Fruit fly (Drosophila melanogaster) whole organism, wandering third instar larva: Measurements from ENCODE around the gene CG42815.

Experiments
- Abd-B ChIP-seq: fragments of >200 bp; optimal IDR thresholded peaks from 2 replicates; lab custom pipeline; 2017; ENCODE audit warnings: missing biosample characterization, missing genetic modification characterization
- CG9705 ChIP-seq: fragments of 200-800 bp; sonication (Bioruptor generic); optimal IDR thresholded peaks from 2 replicates; lab custom pipeline; 2018; ENCODE audit warnings: missing biosample characterization, mild to moderate bottlenecking, missing genetic modification characterization
- CrebA ChIP-seq: fragments of 200-800 bp; sonication (Bioruptor generic); optimal IDR thresholded peaks from 2 replicates; lab custom pipeline; 2016; ENCODE audit warnings: missing biosample characterization, mild to moderate bottlenecking, missing genetic modification characterization, borderline replicate concordance
- Dfd ChIP-seq: fragments of >200 bp; optimal IDR thresholded peaks from 2 replicates; lab custom pipeline; 2017; ENCODE audit warnings: missing biosample characterization, missing genetic modification characterization
- Dif ChIP-seq: fragments of 200-275, 200-300 bp; sonication (Bioruptor generic); optimal IDR thresholded peaks from 2 replicates; lab custom pipeline; 2018; ENCODE audit warnings: missing biosample characterization, missing genetic modification characterization; ENCODE audit not compliant: partially characterized antibody
- GATAd ChIP-seq: sonication (Bioruptor generic); optimal IDR thresholded peaks from 2 replicates; lab custom pipeline; 2016; ENCODE audit warnings: missing biosample characterization, missing genetic modification characterization
- HLH106 ChIP-seq: fragments of 200-800 bp; optimal IDR thresholded peaks from 3 replicates; lab custom pipeline; 2019; ENCODE audit warnings: missing biosample characterization, mild to moderate bottlenecking, missing genetic modification characterization, moderate library complexity
- Hnf4 ChIP-seq: fragments of 200-800 bp; sonication (Bioruptor generic); optimal IDR thresholded peaks from 2 replicates; lab custom pipeline; 2016; ENCODE audit warnings: missing biosample characterization, mild to moderate bottlenecking, missing genetic modification characterization
- Hr78 ChIP-seq: fragments of >200 bp; optimal IDR thresholded peaks from 2 replicates; lab custom pipeline; 2017; ENCODE audit warnings: missing biosample characterization, missing genetic modification characterization
- Hr83 ChIP-seq: fragments of 200-300 bp; sonication (Bioruptor generic); optimal IDR thresholded peaks from 2 replicates; lab custom pipeline; 2016; ENCODE audit warnings: missing biosample characterization, mild to moderate bottlenecking, missing genetic modification characterization, moderate library complexity; ENCODE audit not compliant: poor library complexity, severe bottlenecking
- Jra ChIP-seq: sonication (Bioruptor generic); optimal IDR thresholded peaks from 2 replicates; lab custom pipeline; 2016; ENCODE audit warnings: missing biosample characterization, missing genetic modification characterization
- Myc ChIP-seq: fragments of >200 bp; optimal IDR thresholded peaks from 2 replicates; lab custom pipeline; 2017
- OdsH ChIP-seq: fragments of 200-800 bp; sonication (Bioruptor generic); optimal IDR thresholded peaks from 2 replicates; lab custom pipeline; 2016; ENCODE audit warnings: missing biosample characterization, mild to moderate bottlenecking, missing genetic modification characterization
- Rel ChIP-seq, 2 experiments: fragments of 200-800 bp; sonication (Bioruptor generic) in 1 of 2; optimal IDR thresholded peaks; 2 replicates in 1 of 2; 3 replicates in 1 of 2; lab custom pipeline; 2016 to 2019; ENCODE audit warnings: mild to moderate bottlenecking in 2 of 2, missing biosample characterization in 2 of 2, missing genetic modification characterization in 2 of 2, moderate library complexity in 1 of 2
- Sp1 ChIP-seq: fragments of 200-800 bp; sonication (Bioruptor generic); optimal IDR thresholded peaks from 3 replicates; lab custom pipeline; 2019; ENCODE audit warnings: missing biosample characterization, mild to moderate bottlenecking, missing genetic modification characterization, moderate library complexity
- Vsx2 ChIP-seq: fragments of 200-300, 225-300 bp; sonication (Bioruptor generic); optimal IDR thresholded peaks from 2 replicates; lab custom pipeline; 2018; ENCODE audit warnings: missing biosample characterization, missing genetic modification characterization; ENCODE audit not compliant: partially characterized antibody
- br ChIP-seq: fragments of 200-800 bp; sonication (Bioruptor generic); optimal IDR thresholded peaks from 2 replicates; lab custom pipeline; 2016; ENCODE audit warnings: missing biosample characterization, missing genetic modification characterization
- brk ChIP-seq: fragments of 200-800 bp; sonication (Bioruptor generic); optimal IDR thresholded peaks from 2 replicates; lab custom pipeline; 2016; ENCODE audit warnings: missing biosample characterization, mild to moderate bottlenecking, missing genetic modification characterization
- dl ChIP-seq, 2 experiments: fragments of 175-275, 200-275 bp in 1 of 2; fragments of 200-275 bp in 1 of 2; sonication (Bioruptor generic); optimal IDR thresholded peaks; lab custom pipeline; 2018; ENCODE audit warnings: mild to moderate bottlenecking in 2 of 2, missing biosample characterization in 2 of 2, missing genetic modification characterization in 2 of 2, moderate library complexity in 2 of 2; ENCODE audit not compliant: partially characterized antibody in 2 of 2, insufficient read depth in 1 of 2
- dmrt93B ChIP-seq: fragments of 200-800 bp; sonication (Bioruptor generic); optimal IDR thresholded peaks from 2 replicates; lab custom pipeline; 2018; ENCODE audit warnings: missing biosample characterization, mild to moderate bottlenecking, missing genetic modification characterization
- ey ChIP-seq: fragments of 200-800 bp; sonication (Bioruptor generic); optimal IDR thresholded peaks from 2 replicates; lab custom pipeline; 2016; ENCODE audit warnings: missing biosample characterization, missing genetic modification characterization
- foxo ChIP-seq, 2 experiments: fragments of 200-800 bp; sonication (Bioruptor generic); optimal IDR thresholded peaks; 2 replicates in 1 of 2; 3 replicates in 1 of 2; lab custom pipeline; 2016 to 2017; ENCODE audit warnings: missing biosample characterization in 2 of 2, missing genetic modification characterization in 2 of 2
- fru ChIP-seq: fragments of 200-800 bp; sonication (Bioruptor generic); optimal IDR thresholded peaks from 3 replicates; lab custom pipeline; 2016; ENCODE audit warnings: missing biosample characterization, mild to moderate bottlenecking, missing genetic modification characterization
- h ChIP-seq: fragments of 200-800 bp; sonication (Bioruptor generic); optimal IDR thresholded peaks from 3 replicates; lab custom pipeline; 2016; ENCODE audit warnings: missing biosample characterization, mild to moderate bottlenecking, missing genetic modification characterization
- jim ChIP-seq: fragments of 175-275, 200-325 bp; sonication (Bioruptor generic); optimal IDR thresholded peaks from 2 replicates; lab custom pipeline; 2016; ENCODE audit warnings: missing biosample characterization, mild to moderate bottlenecking, missing genetic modification characterization
- lola ChIP-seq: fragments of >200 bp; optimal IDR thresholded peaks from 2 replicates; lab custom pipeline; 2017; ENCODE audit warnings: missing biosample characterization, missing genetic modification characterization
- pan ChIP-seq: fragments of >200 bp; optimal IDR thresholded peaks from 2 replicates; lab custom pipeline; 2017
- rgr ChIP-seq: fragments of 200-800 bp; sonication (Bioruptor generic); optimal IDR thresholded peaks from 3 replicates; lab custom pipeline; 2016; ENCODE audit warnings: missing biosample characterization, mild to moderate bottlenecking, missing genetic modification characterization
- sage ChIP-seq: fragments of 200-800 bp; sonication (Bioruptor generic); optimal IDR thresholded peaks from 2 replicates; lab custom pipeline; 2016; ENCODE audit warnings: missing biosample characterization, mild to moderate bottlenecking, missing genetic modification characterization
- sv ChIP-seq: fragments of 200-800 bp; sonication (Bioruptor generic); optimal IDR thresholded peaks from 3 replicates; lab custom pipeline; 2016; ENCODE audit warnings: missing biosample characterization, missing genetic modification characterization
- tai ChIP-seq: sonication (Bioruptor generic); optimal IDR thresholded peaks from 2 replicates; lab custom pipeline; 2016; ENCODE audit warnings: missing biosample characterization, missing genetic modification characterization
- usp ChIP-seq: fragments of >200 bp; optimal IDR thresholded peaks from 2 replicates; lab custom pipeline; 2017; ENCODE audit warnings: missing biosample characterization, missing genetic modification characterization
- woc ChIP-seq: sonication (Bioruptor generic); optimal IDR thresholded peaks from 2 replicates; lab custom pipeline; 2016; ENCODE audit warnings: missing biosample characterization, mild to moderate bottlenecking, missing genetic modification characterization

CG42815 gene

dm6 chr3L:17804511-17804910 is 13.2 kb upstream of the CG42815 start, which contains the start of gene ais (continued):
- TF ChIP-seq usp (GFP tag; lab: Kevin White, UChicago): no peak
- no peak for TF ChIP-seq HLH106 (tag; lab: Kevin White, UChicago)

- peak; percentile 93 for TF ChIP-seq woc
- TF ChIP-seq Abd-B: no peak
- TF ChIP-seq fru (GFP tag; lab: Kevin White, UChicago): peak; percentile 18
- TF ChIP-seq h (GFP tag; lab: Kevin White, UChicago): peak; percentile 55
- peak; percentile 26 for TF ChIP-seq GATAd (GFP tag; lab: Kevin White, UChicago)
- peak; percentile 27 for TF ChIP-seq CG9705
- no peak for TF ChIP-seq OdsH (GFP tag; lab: Kevin White, UChicago)
- no peak for TF ChIP-seq dmrt93B
- peak; percentile 26 for TF ChIP-seq sv (GFP tag; lab: Kevin White, UChicago)
- peak; percentile 70 for TF ChIP-seq Hr83
- no peak for TF ChIP-seq brk
- TF ChIP-seq dl (GFP tag; optimal IDR thresholded peaks at IDR 0.05; lab: Kevin White, UChicago; ENCODE audit: insufficient read depth in 1 of 2, partially characterized antibody in 2 of 2): no peak
- peak; percentile 5 for TF ChIP-seq jim (GFP tag; lab: Kevin White, UChicago)
- peak; percentile 25 for TF ChIP-seq CrebA
- peak; percentile 54 for TF ChIP-seq rgr
- no peak for TF ChIP-seq lola (GFP tag; lab: Kevin White, UChicago)
- no peak for TF ChIP-seq Hr78 (GFP tag; lab: Kevin White, UChicago)
- TF ChIP-seq Dfd: no peak
- peak in 1 of 2 experiments; percentile 46 for TF ChIP-seq foxo (GFP tag; optimal IDR thresholded peaks at IDR 0.05; lab: Kevin White, UChicago)
- TF ChIP-seq Myc (lab: Kevin White, UChicago): peak; percentile 85
- no peak for TF ChIP-seq sage (GFP tag; lab: Kevin White, UChicago)
- TF ChIP-seq Dif (GFP tag; lab: Kevin White, UChicago): no peak
- no peak for TF ChIP-seq HLH106 (tag; lab: Kevin White, UChicago)
- TF ChIP-seq ey: no peak
- no peak for TF ChIP-seq Rel (GFP tag; optimal IDR thresholded peaks at IDR 0.05; lab: Kevin White, UChicago)
- TF ChIP-seq Rel (tag; optimal IDR thresholded peaks at IDR 0.05; lab: Kevin White, UChicago): peak; percentile 94
- TF ChIP-seq br (GFP tag; lab: Kevin White, UChicago): peak; percentile 1
- no peak for TF ChIP-seq Vsx2
- TF ChIP-seq, all 38 proteins: peak for 14
Observed at dm6 chr3L:17802107-17802506, 10.8 kb upstream of the CG42815 start, which contains the start of gene NUCB1. Gene NUCB1, minus strand, starts transcription at chr3L:17802279.

- TF ChIP-seq dl (GFP tag; optimal IDR thresholded peaks at IDR 0.05; lab: Kevin White, UChicago; ENCODE audit: insufficient read depth in 1 of 2, partially characterized antibody in 2 of 2) (no peak), Vsx2 (no peak), Jra (GFP tag; lab: Kevin White, UChicago) (no peak), rgr (no peak), Hnf4 (no peak), Hr83 (no peak), woc (no peak), Abd-B (no peak), OdsH (GFP tag; lab: Kevin White, UChicago) (no peak), Sp1 (no peak), HLH106 (tag; lab: Kevin White, UChicago) (no peak), lola (GFP tag; lab: Kevin White, UChicago) (no peak), pan (lab: Kevin White, UChicago) (no peak), CrebA (no peak), jim (GFP tag; lab: Kevin White, UChicago) (no peak), Myc (lab: Kevin White, UChicago) (no peak), ey (no peak), Dfd (no peak), tai (GFP tag; lab: Kevin White, UChicago) (no peak)
- TF ChIP-seq, all 38 proteins: peak for 0
Observed at dm6 chr3L:17797494-17797893, 6.2 kb upstream of the CG42815 start, which contains the start of gene CG42816. Gene CG42816, minus strand, starts transcription at chr3L:17797594.

- TF ChIP-seq Rel (GFP tag; optimal IDR thresholded peaks at IDR 0.05; lab: Kevin White, UChicago): no peak
- no peak for TF ChIP-seq Rel (tag; optimal IDR thresholded peaks at IDR 0.05; lab: Kevin White, UChicago)
- TF ChIP-seq br (GFP tag; lab: Kevin White, UChicago): no peak
Observed at dm6 chr3L:17791495-17791894, 209 bp upstream of the CG42815 start.
